Worm (Caenorhabditis elegans) whole organism, L1 larva: ENCODE results near the gene F07H5.13.

ENCODE experiments used
- C04F5.9 ChIP-seq: sonication (generic microtip); optimal IDR thresholded peaks from 2 replicates; lab custom pipeline; 2016; ENCODE audit warnings: missing genetic modification characterization, missing compliant biosample characterization
- aha-1 ChIP-seq: fragments of 150-350 bp; optimal IDR thresholded peaks from 2 replicates; lab custom pipeline; 2014; ENCODE audit warnings: missing biosample characterization, missing genetic modification characterization
- aly-2 ChIP-seq: fragments of 150-350 bp; optimal IDR thresholded peaks from 2 replicates; lab custom pipeline; 2014; ENCODE audit warnings: missing biosample characterization, missing genetic modification characterization
- ama-1 ChIP-seq: fragments of 150-350 bp; optimal IDR thresholded peaks from 2 replicates; lab custom pipeline; 2014
- blmp-1 ChIP-seq: fragments of 150-350 bp; optimal IDR thresholded peaks from 2 replicates; lab custom pipeline; 2014; ENCODE audit warnings: missing biosample characterization, missing genetic modification characterization
- ceh-8 ChIP-seq: fragments of 200-800 bp; sonication (Bioruptor generic); optimal IDR thresholded peaks from 2 replicates; lab custom pipeline; 2018; ENCODE audit warnings: mild to moderate bottlenecking, missing genetic modification characterization, moderate library complexity, missing compliant biosample characterization
- ceh-82 ChIP-seq, 3 experiments: fragments of 150-350 bp in 1 of 3; sonication (generic microtip) in 2 of 3; optimal IDR thresholded peaks; 2 replicates each; lab custom pipeline; 2014 to 2017; ENCODE audit warnings: missing biosample characterization in 3 of 3, missing genetic modification characterization in 3 of 3
- ceh-90 ChIP-seq: sonication (generic microtip); optimal IDR thresholded peaks from 2 replicates; lab custom pipeline; 2016; ENCODE audit warnings: missing genetic modification characterization, missing compliant biosample characterization
- efl-1 ChIP-seq, 4 experiments: fragments of 150-350 bp; optimal IDR thresholded peaks in 3 of 4; peaks in 1 of 4; 1 replicate in 1 of 4; 2 replicates in 3 of 4; lab custom pipeline; 2014; ENCODE audit warnings: missing biosample characterization in 2 of 4, missing genetic modification characterization in 2 of 4, missing genetic modification reagents in 2 of 4
- elt-2 ChIP-seq: sonication (generic microtip); optimal IDR thresholded peaks from 2 replicates; lab custom pipeline; 2016; ENCODE audit warnings: missing genetic modification characterization, mild to moderate bottlenecking, inconsistent platforms, missing compliant biosample characterization, missing genetic modification reagents
- elt-3 ChIP-seq, 6 experiments: fragments of 150-350 bp in 1 of 6; sonication (generic microtip); optimal IDR thresholded peaks; 2 replicates each; lab custom pipeline; 2017 to 2018; ENCODE audit warnings: missing biosample characterization in 6 of 6, missing genetic modification characterization in 6 of 6, inconsistent platforms in 1 of 6
- fkh-10 ChIP-seq: sonication (generic microtip); optimal IDR thresholded peaks from 2 replicates; lab custom pipeline; 2017; ENCODE audit warnings: missing biosample characterization, missing genetic modification reagents, missing genetic modification characterization
- fkh-4 ChIP-seq: sonication (generic microtip); optimal IDR thresholded peaks from 2 replicates; lab custom pipeline; 2016; ENCODE audit warnings: missing compliant biosample characterization, missing genetic modification characterization, borderline replicate concordance
- grh-1 ChIP-seq: fragments of 200-800 bp; sonication (Bioruptor generic); IDR thresholded peaks from 2 replicates; pipeline ENCODE4 v1.3.6; 2022; ENCODE audit warnings: missing genetic modification reagents, missing genetic modification characterization, missing compliant biosample characterization
- hlh-17 ChIP-seq: fragments of 200-800 bp; sonication (Bioruptor generic); optimal IDR thresholded peaks from 2 replicates; lab custom pipeline; 2018; ENCODE audit warnings: missing genetic modification characterization, mild to moderate bottlenecking, missing compliant biosample characterization, moderate library complexity, borderline replicate concordance
- isw-1 ChIP-seq: fragments of 200-800 bp; sonication (Bioruptor generic); IDR thresholded peaks from 2 replicates; pipeline ENCODE4 v1.3.6; 2022; ENCODE audit warnings: missing genetic modification characterization, missing compliant biosample characterization
- jun-1 ChIP-seq: fragments of 150-350 bp; optimal IDR thresholded peaks from 2 replicates; lab custom pipeline; 2014; ENCODE audit warnings: missing biosample characterization, missing genetic modification reagents, missing genetic modification characterization
- lin-13 ChIP-seq: fragments of 150-350 bp; optimal IDR thresholded peaks from 2 replicates; lab custom pipeline; 2014; ENCODE audit warnings: missing biosample characterization, missing genetic modification reagents, missing genetic modification characterization
- lin-14 ChIP-seq: fragments of 200-800 bp; sonication (Bioruptor generic); optimal IDR thresholded peaks from 2 replicates; lab custom pipeline; 2018; ENCODE audit warnings: mild to moderate bottlenecking, missing genetic modification characterization, moderate library complexity, missing compliant biosample characterization
- lin-15B ChIP-seq: fragments of 150-350 bp; sonication (generic microtip); optimal IDR thresholded peaks from 3 replicates; lab custom pipeline; 2014; ENCODE audit warnings: missing biosample characterization, missing genetic modification characterization
- lin-35 ChIP-seq, 2 experiments: fragments of 150-350 bp; optimal IDR thresholded peaks; 2 replicates each; lab custom pipeline; 2014; ENCODE audit warnings: missing biosample characterization in 2 of 2, missing genetic modification characterization in 2 of 2, missing genetic modification reagents in 2 of 2
- lir-3 ChIP-seq: sonication (generic microtip); optimal IDR thresholded peaks from 2 replicates; lab custom pipeline; 2016; ENCODE audit warnings: mild to moderate bottlenecking, missing genetic modification characterization, moderate library complexity, missing compliant biosample characterization; ENCODE audit not compliant: poor library complexity
- lsy-2 ChIP-seq, 2 experiments: fragments of 150-350 bp; optimal IDR thresholded peaks; 2 replicates each; lab custom pipeline; 2014; ENCODE audit warnings: missing biosample characterization in 2 of 2, missing genetic modification characterization in 2 of 2
- mab-9 ChIP-seq: fragments of 200-800 bp; sonication (Bioruptor generic); IDR thresholded peaks from 2 replicates; pipeline ENCODE4 v1.3.6; 2022; ENCODE audit warnings: missing genetic modification reagents, missing genetic modification characterization, missing compliant biosample characterization
- nhr-11 ChIP-seq: fragments of 150-350 bp; optimal IDR thresholded peaks from 2 replicates; lab custom pipeline; 2014; ENCODE audit warnings: missing biosample characterization, missing genetic modification characterization
- nhr-12 ChIP-seq: sonication (generic microtip); optimal IDR thresholded peaks from 2 replicates; lab custom pipeline; 2017; ENCODE audit warnings: missing biosample characterization, missing genetic modification characterization
- nhr-19 ChIP-seq: fragments of 200-800 bp; sonication (Bioruptor generic); conservative IDR thresholded peaks from 2 replicates; pipeline ENCODE4 v1.3.6; 2022; ENCODE audit warnings: missing genetic modification characterization, missing compliant biosample characterization
- nhr-20 ChIP-seq: sonication (generic microtip); optimal IDR thresholded peaks from 2 replicates; lab custom pipeline; 2016; ENCODE audit warnings: mild to moderate bottlenecking, missing genetic modification characterization, missing compliant biosample characterization
- nhr-237 ChIP-seq: fragments of 150-350 bp; optimal IDR thresholded peaks from 2 replicates; lab custom pipeline; 2014; ENCODE audit warnings: missing biosample characterization, missing genetic modification characterization
- nhr-47 ChIP-seq: sonication (generic microtip); optimal IDR thresholded peaks from 2 replicates; lab custom pipeline; 2016; ENCODE audit warnings: mild to moderate bottlenecking, missing genetic modification characterization, moderate library complexity, missing compliant biosample characterization
- nhr-71 ChIP-seq: sonication (generic microtip); optimal IDR thresholded peaks from 2 replicates; lab custom pipeline; 2016; ENCODE audit warnings: mild to moderate bottlenecking, missing genetic modification characterization, moderate library complexity, missing compliant biosample characterization
- nhr-77 ChIP-seq: fragments of 150-350 bp; optimal IDR thresholded peaks from 2 replicates; lab custom pipeline; 2014; ENCODE audit warnings: missing biosample characterization, missing genetic modification characterization
- nhr-85 ChIP-seq: sonication (generic microtip); peaks from one replicate; lab custom pipeline; 2016; ENCODE audit warnings: missing genetic modification characterization, inconsistent platforms, missing compliant biosample characterization
- nhr-90 ChIP-seq: sonication (generic microtip); optimal IDR thresholded peaks from 2 replicates; lab custom pipeline; 2016; ENCODE audit warnings: mild to moderate bottlenecking, missing genetic modification characterization, missing compliant biosample characterization; ENCODE audit not compliant: poor library complexity
- rnt-1 ChIP-seq: sonication (generic microtip); optimal IDR thresholded peaks from 2 replicates; lab custom pipeline; 2016; ENCODE audit warnings: mild to moderate bottlenecking, missing genetic modification characterization, moderate library complexity, missing compliant biosample characterization
- snu-23 ChIP-seq: sonication (generic microtip); optimal IDR thresholded peaks from 2 replicates; lab custom pipeline; 2016; ENCODE audit warnings: missing genetic modification characterization, missing compliant biosample characterization
- sox-4 ChIP-seq: sonication (generic microtip); optimal IDR thresholded peaks from 2 replicates; lab custom pipeline; 2016; ENCODE audit warnings: missing genetic modification characterization, missing compliant biosample characterization
- tbx-2 ChIP-seq: sonication (generic microtip); optimal IDR thresholded peaks from 2 replicates; lab custom pipeline; 2016; ENCODE audit warnings: missing genetic modification characterization, missing compliant biosample characterization
- tlp-1 ChIP-seq: fragments of 150-350 bp; optimal IDR thresholded peaks from 2 replicates; lab custom pipeline; 2014; ENCODE audit warnings: missing biosample characterization, missing genetic modification characterization
- unc-30 ChIP-seq: sonication (generic microtip); optimal IDR thresholded peaks from 2 replicates; lab custom pipeline; 2017; ENCODE audit warnings: missing biosample characterization, missing genetic modification characterization
- unc-86 ChIP-seq: sonication (generic microtip); optimal IDR thresholded peaks from 2 replicates; lab custom pipeline; 2016; ENCODE audit warnings: missing genetic modification characterization, missing compliant biosample characterization
- unc-98 ChIP-seq: fragments of 200-800 bp; sonication (Bioruptor generic); IDR thresholded peaks from 2 replicates; pipeline ENCODE4 v1.3.6; 2022; ENCODE audit warnings: missing genetic modification characterization, missing compliant biosample characterization
- vab-15 ChIP-seq: sonication (generic microtip); optimal IDR thresholded peaks from 2 replicates; lab custom pipeline; 2017; ENCODE audit warnings: missing genotype, mild to moderate bottlenecking, missing genetic modification characterization, missing compliant biosample characterization
- xbp-1 ChIP-seq: sonication (generic microtip); optimal IDR thresholded peaks from 2 replicates; lab custom pipeline; 2016; ENCODE audit warnings: missing genetic modification characterization, missing compliant biosample characterization
- ztf-11 ChIP-seq, 2 experiments: sonication (generic microtip); optimal IDR thresholded peaks; 2 replicates each; lab custom pipeline; 2016 to 2017; ENCODE audit warnings: missing genetic modification characterization in 2 of 2, missing biosample characterization in 1 of 2, missing compliant biosample characterization in 1 of 2
- ztf-4 ChIP-seq: fragments of 150-350 bp; optimal IDR thresholded peaks from 2 replicates; lab custom pipeline; 2014; ENCODE audit warnings: missing biosample characterization, missing genetic modification characterization

The F07H5.13 gene

DNA sequence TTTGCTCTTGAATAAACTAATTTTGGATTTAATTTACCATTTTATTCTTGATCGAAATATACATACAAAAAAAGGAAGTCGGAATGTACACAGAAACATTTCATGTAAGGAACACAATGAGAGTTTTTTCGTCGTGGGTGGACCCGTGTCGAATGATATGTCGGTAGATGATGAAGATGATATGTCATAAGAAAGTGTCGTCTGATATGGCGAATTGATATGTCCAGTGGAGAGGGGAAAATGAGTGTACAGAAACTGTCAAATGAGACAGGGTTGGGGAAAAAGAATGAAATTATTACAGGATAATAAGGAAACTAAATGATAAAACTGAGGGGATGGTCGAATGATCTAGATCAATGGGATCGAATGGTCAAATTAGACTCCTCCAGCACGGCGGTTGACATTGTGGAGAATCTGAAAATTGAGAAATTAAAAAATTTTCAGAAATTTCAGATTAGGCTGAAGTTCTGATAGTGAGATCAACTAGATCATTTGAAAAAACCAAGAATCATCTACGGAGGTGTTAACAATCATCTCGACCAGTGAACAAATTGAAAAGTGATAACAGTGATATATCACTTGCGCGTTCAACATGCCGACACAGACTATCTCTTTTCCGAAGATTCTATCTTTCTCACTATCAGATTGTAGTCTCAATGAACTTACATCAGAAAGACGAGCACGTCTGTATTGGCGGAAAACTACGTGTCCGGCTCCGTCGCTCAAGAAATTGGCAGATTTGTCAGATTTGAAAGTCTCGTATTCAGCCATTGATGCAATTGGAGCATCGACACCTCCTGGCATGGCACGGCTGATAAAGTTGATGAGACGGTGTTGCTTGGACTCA lies 30.0 kb downstream of the F07H5.13 start:
- TF ChIP-seq nhr-90 (no peak), sox-4 (tag; lab: Kevin White, UChicago) (no peak), isw-1 (GFP tag; lab: Robert Waterston, UW) (no peak), fkh-10 (GFP tag; lab: Kevin White, UChicago) (no peak), lsy-2 (tag; optimal IDR thresholded peaks at IDR 0.05; lab: Kevin White, UChicago) (no peak), ceh-90 (no peak), blmp-1 (tag; lab: Kevin White, UChicago) (peak; percentile 33), ama-1 (peak; percentile 46), mab-9 (no peak), lin-35 (GFP tag; optimal IDR thresholded peaks at IDR 0.05; lab: Kevin White, UChicago) (peak in 1 of 2 experiments; percentile 48), lir-3 (tag; lab: Kevin White, UChicago) (peak; percentile 28), unc-30 (tag; lab: Kevin White, UChicago) (no peak), nhr-71 (tag; lab: Kevin White, UChicago) (peak; percentile 35), tlp-1 (tag; lab: Kevin White, UChicago) (no peak), unc-98 (GFP tag; lab: Robert Waterston, UW) (no peak), grh-1 (GFP tag; lab: Robert Waterston, UW) (0 out of 2 replicates have a peak, but pooled peaks have one; percentile 25), nhr-20 (tag; lab: Kevin White, UChicago) (peak; percentile 57), nhr-12 (tag; lab: Kevin White, UChicago) (no peak), aly-2 (peak; percentile 35), nhr-237 (tag; lab: Kevin White, UChicago) (no peak), nhr-77 (no peak), C04F5.9 (tag; lab: Kevin White, UChicago) (no peak), ztf-11 (tag; optimal IDR thresholded peaks at IDR 0.05; lab: Kevin White, UChicago) (no peak), nhr-11 (no peak), snu-23 (peak; percentile 4), nhr-47 (tag; lab: Kevin White, UChicago) (peak; percentile 48), elt-2 (tag; lab: Kevin White, UChicago) (no peak), lin-13 (GFP tag; lab: Kevin White, UChicago) (peak; percentile 3), tbx-2 (tag; lab: Kevin White, UChicago) (peak; percentile 42), ztf-4 (tag; lab: Kevin White, UChicago) (peak; percentile 0), fkh-4 (tag; lab: Kevin White, UChicago) (no peak), ceh-8 (GFP tag; lab: Kevin White, UChicago) (no peak), ceh-82 (tag; optimal IDR thresholded peaks at IDR 0.05; lab: Kevin White, UChicago) (no peak), elt-3 (tag; optimal IDR thresholded peaks at IDR 0.05; lab: Kevin White, UChicago) (peak in 3 of 6 experiments; percentile 30 to 61 (median 33)), efl-1 (optimal IDR thresholded peaks at IDR 0.05; lab: Kevin White, UChicago) (peak in 1 of 2 experiments; percentile 1), efl-1 (GFP tag; optimal IDR thresholded peaks at IDR 0.05 in 1 of 2; lab: Kevin White, UChicago) (peak in 1 of 2 experiments; percentile 89), nhr-19 (GFP tag; lab: Robert Waterston, UW) (peak; percentile 31; the same call in 1 of the 2 replicates), unc-86 (tag; lab: Kevin White, UChicago) (no peak), aha-1 (tag; lab: Kevin White, UChicago) (no peak), vab-15 (tag; lab: Kevin White, UChicago) (no peak), jun-1 (tag; lab: Kevin White, UChicago) (no peak), xbp-1 (no peak), nhr-85 (tag; lab: Kevin White, UChicago) (peak; percentile 73), lin-15B (tag; lab: Kevin White, UChicago) (peak; percentile 8), hlh-17 (GFP tag; lab: Kevin White, UChicago) (no peak), rnt-1 (tag; lab: Kevin White, UChicago) (peak; percentile 9), lin-14 (GFP tag; lab: Kevin White, UChicago) (peak; percentile 4)
